Worm (Caenorhabditis elegans) whole organism, L2 larva: ENCODE data around the gene tir-1.
A peak's percentile ranks its signal among the peaks of the same experiment; 100 is the strongest.

Experiments
- C34F6.9 ChIP-seq: fragments of 150-350 bp; optimal IDR thresholded peaks from 2 replicates; lab custom pipeline; 2014; ENCODE audit warnings: missing biosample characterization, missing genetic modification characterization
- F13H6.1 ChIP-seq: sonication (generic microtip); optimal IDR thresholded peaks from 2 replicates; lab custom pipeline; 2016; ENCODE audit warnings: missing genetic modification characterization, missing compliant biosample characterization
- ZK546.5 ChIP-seq: sonication (generic microtip); optimal IDR thresholded peaks from 2 replicates; lab custom pipeline; 2017; ENCODE audit warnings: missing biosample characterization, missing genetic modification characterization
- alr-1 ChIP-seq: fragments of 150-350 bp; optimal IDR thresholded peaks from 2 replicates; lab custom pipeline; 2014; ENCODE audit warnings: missing biosample characterization, missing genetic modification characterization
- aly-2 ChIP-seq: fragments of 150-350 bp; optimal IDR thresholded peaks from 2 replicates; lab custom pipeline; 2014; ENCODE audit warnings: missing biosample characterization, missing genetic modification characterization
- ama-1 ChIP-seq: fragments of 150-350 bp; optimal IDR thresholded peaks from 2 replicates; lab custom pipeline; 2018; ENCODE audit warnings: inconsistent platforms
- blmp-1 ChIP-seq: sonication (generic microtip); optimal IDR thresholded peaks from 2 replicates; lab custom pipeline; 2017; ENCODE audit warnings: missing genetic modification characterization, mild to moderate bottlenecking, missing compliant biosample characterization, antibody characterized with exemption, moderate library complexity; ENCODE audit not compliant: insufficient read depth
- ceh-16 ChIP-seq: fragments of 150-350 bp; optimal IDR thresholded peaks from 2 replicates; lab custom pipeline; 2014; ENCODE audit warnings: missing biosample characterization, missing genetic modification characterization
- crh-2 ChIP-seq: sonication (generic microtip); optimal IDR thresholded peaks from 2 replicates; lab custom pipeline; 2017; ENCODE audit warnings: missing biosample characterization, missing genetic modification characterization
- egl-27 ChIP-seq: sonication (generic microtip); optimal IDR thresholded peaks from 3 replicates; lab custom pipeline; 2017; ENCODE audit warnings: missing biosample characterization, missing genetic modification reagents, missing genetic modification characterization
- elt-3 ChIP-seq: sonication (generic microtip); optimal IDR thresholded peaks from 2 replicates; lab custom pipeline; 2017; ENCODE audit warnings: missing biosample characterization, missing genetic modification characterization
- fos-1 ChIP-seq: fragments of 150-350 bp; optimal IDR thresholded peaks from 2 replicates; lab custom pipeline; 2014; ENCODE audit warnings: missing biosample characterization, missing genetic modification characterization
- gmeb-1 ChIP-seq: fragments of 150-350 bp; optimal IDR thresholded peaks from 2 replicates; lab custom pipeline; 2014; ENCODE audit warnings: missing biosample characterization, missing genetic modification characterization
- lin-11 ChIP-seq: fragments of 150-350 bp; sonication (generic microtip); optimal IDR thresholded peaks from 2 replicates; lab custom pipeline; 2014; ENCODE audit warnings: missing biosample characterization, missing genetic modification characterization, inconsistent platforms, mixed read lengths
- lin-13 ChIP-seq: fragments of 150-350 bp; optimal IDR thresholded peaks from 2 replicates; lab custom pipeline; 2014; ENCODE audit warnings: missing biosample characterization, missing genetic modification reagents, missing genetic modification characterization
- lin-39 ChIP-seq: fragments of 150-350 bp; optimal IDR thresholded peaks from 2 replicates; lab custom pipeline; 2014; ENCODE audit warnings: missing biosample characterization, missing genetic modification reagents, missing genetic modification characterization
- lsy-2 ChIP-seq, 2 experiments: fragments of 150-350 bp in 1 of 2; sonication (generic microtip) in 1 of 2; optimal IDR thresholded peaks; 2 replicates each; lab custom pipeline; 2014 to 2017; ENCODE audit warnings: missing biosample characterization in 2 of 2, missing genetic modification characterization in 2 of 2
- mab-5 ChIP-seq: fragments of 150-350 bp; optimal IDR thresholded peaks from 2 replicates; lab custom pipeline; 2014; ENCODE audit warnings: missing biosample characterization, missing genetic modification characterization
- mdl-1 ChIP-seq, 2 experiments: fragments of 150-350 bp in 1 of 2; sonication (generic microtip) in 1 of 2; optimal IDR thresholded peaks; 2 replicates each; lab custom pipeline; 2017; ENCODE audit warnings: missing biosample characterization in 2 of 2, missing genetic modification characterization in 2 of 2
- nhr-10 ChIP-seq: sonication (generic microtip); optimal IDR thresholded peaks from 2 replicates; lab custom pipeline; 2017; ENCODE audit warnings: missing biosample characterization, missing genetic modification characterization
- nhr-12 ChIP-seq: fragments of 150-350 bp; optimal IDR thresholded peaks from 2 replicates; lab custom pipeline; 2014; ENCODE audit warnings: missing biosample characterization, missing genetic modification characterization
- nhr-129 ChIP-seq: fragments of 150-350 bp; optimal IDR thresholded peaks from 2 replicates; lab custom pipeline; 2014; ENCODE audit warnings: missing biosample characterization, missing genetic modification characterization
- nhr-21 ChIP-seq: fragments of 150-350 bp; optimal IDR thresholded peaks from 2 replicates; lab custom pipeline; 2014; ENCODE audit warnings: missing biosample characterization, missing genetic modification characterization
- nhr-23 ChIP-seq: fragments of 150-350 bp; optimal IDR thresholded peaks from 2 replicates; lab custom pipeline; 2014; ENCODE audit warnings: missing biosample characterization, missing genetic modification reagents, missing genetic modification characterization
- nhr-237 ChIP-seq: fragments of 150-350 bp; optimal IDR thresholded peaks from 2 replicates; lab custom pipeline; 2014; ENCODE audit warnings: missing biosample characterization, missing genetic modification characterization
- nhr-25 ChIP-seq: fragments of 150-350 bp; sonication (generic microtip); optimal IDR thresholded peaks from 3 replicates; lab custom pipeline; 2014; ENCODE audit warnings: missing biosample characterization, missing genetic modification characterization
- nhr-6 ChIP-seq: fragments of 150-350 bp; optimal IDR thresholded peaks from 2 replicates; lab custom pipeline; 2014; ENCODE audit warnings: missing biosample characterization, missing genetic modification characterization
- nhr-77 ChIP-seq: fragments of 150-350 bp; optimal IDR thresholded peaks from 2 replicates; lab custom pipeline; 2014; ENCODE audit warnings: missing biosample characterization, missing genetic modification characterization
- peb-1 ChIP-seq: fragments of 150-350 bp; optimal IDR thresholded peaks from 2 replicates; lab custom pipeline; 2014; ENCODE audit warnings: missing biosample characterization, missing genetic modification characterization
- sma-9 ChIP-seq, 2 experiments: fragments of 150-350 bp in 1 of 2; sonication (generic microtip) in 1 of 2; optimal IDR thresholded peaks; 2 replicates each; lab custom pipeline; 2014 to 2016; ENCODE audit warnings: missing genetic modification characterization in 2 of 2, mild to moderate bottlenecking in 1 of 2, missing biosample characterization in 1 of 2, missing compliant biosample characterization in 1 of 2, missing genetic modification reagents in 1 of 2, moderate library complexity in 1 of 2
- unc-55 ChIP-seq: fragments of 150-350 bp; sonication (generic microtip); optimal IDR thresholded peaks from 3 replicates; lab custom pipeline; 2014; ENCODE audit warnings: missing biosample characterization, missing genetic modification reagents, missing genetic modification characterization
- unc-62 ChIP-seq: fragments of 150-350 bp; optimal IDR thresholded peaks from 2 replicates; lab custom pipeline; 2014; ENCODE audit warnings: missing biosample characterization, missing genetic modification reagents, missing genetic modification characterization
- zag-1 ChIP-seq: fragments of 150-350 bp; optimal IDR thresholded peaks from 2 replicates; lab custom pipeline; 2014; ENCODE audit warnings: missing biosample characterization, missing genetic modification characterization
- ztf-1 ChIP-seq: fragments of 200-800 bp; sonication (Bioruptor generic); conservative IDR thresholded peaks from 2 replicates; pipeline ENCODE4 v1.3.6; 2022; ENCODE audit warnings: missing genetic modification characterization, missing compliant biosample characterization
- ztf-11 ChIP-seq: sonication (generic microtip); optimal IDR thresholded peaks from 2 replicates; lab custom pipeline; 2017; ENCODE audit warnings: missing biosample characterization, missing genetic modification characterization
- ztf-4 ChIP-seq: fragments of 150-350 bp; optimal IDR thresholded peaks from 2 replicates; lab custom pipeline; 2014; ENCODE audit warnings: missing biosample characterization, missing genetic modification characterization

tir-1 gene

ce11 chrIII:3834800-3835271, 66.6 kb downstream of the tir-1 start, which contains the start of gene cyp-25A2:
Gene cyp-25A2, plus strand, starts transcription at chrIII:3835221.
- TF ChIP-seq peb-1 (tag; lab: Kevin White, UChicago) (no peak), ztf-4 (tag; lab: Kevin White, UChicago) (no peak), nhr-10 (tag; lab: Kevin White, UChicago) (no peak), ztf-1 (GFP tag; lab: Robert Waterston, UW) (no peak), ama-1 (no peak), nhr-237 (no peak), nhr-21 (tag; lab: Kevin White, UChicago) (no peak), fos-1 (peak; percentile 90), nhr-129 (no peak), crh-2 (tag; lab: Kevin White, UChicago) (peak; percentile 29), lin-13 (GFP tag; lab: Kevin White, UChicago) (no peak), C34F6.9 (tag; lab: Kevin White, UChicago) (no peak), lin-11 (tag; lab: Kevin White, UChicago) (no peak), ztf-11 (tag; lab: Kevin White, UChicago) (no peak), F13H6.1 (peak; percentile 27), mab-5 (tag; lab: Kevin White, UChicago) (no peak), sma-9 (GFP tag; optimal IDR thresholded peaks at IDR 0.05; lab: Kevin White, UChicago) (peak; percentile 66), sma-9 (tag; optimal IDR thresholded peaks at IDR 0.05; lab: Kevin White, UChicago) (no peak), egl-27 (tag; lab: Kevin White, UChicago) (no peak), aly-2 (no peak), ZK546.5 (no peak), nhr-25 (tag; lab: Kevin White, UChicago) (no peak)

ce11 chrIII:3832291-3832690, 69.2 kb downstream of the tir-1 start, which contains the start of gene cyp-25A1:
Gene cyp-25A1, plus strand, starts transcription at chrIII:3832591.
- TF ChIP-seq mdl-1 (tag; optimal IDR thresholded peaks at IDR 0.05; lab: Kevin White, UChicago): no peak
- TF ChIP-seq nhr-21 (tag; lab: Kevin White, UChicago): no peak
- no peak for TF ChIP-seq nhr-129
- no peak for TF ChIP-seq ztf-4 (tag; lab: Kevin White, UChicago)
- TF ChIP-seq ztf-11 (tag; lab: Kevin White, UChicago): no peak
- TF ChIP-seq sma-9 (GFP tag; optimal IDR thresholded peaks at IDR 0.05; lab: Kevin White, UChicago): no peak
- TF ChIP-seq sma-9 (tag; optimal IDR thresholded peaks at IDR 0.05; lab: Kevin White, UChicago): no peak
- no peak for TF ChIP-seq C34F6.9 (tag; lab: Kevin White, UChicago)
- TF ChIP-seq nhr-25 (tag; lab: Kevin White, UChicago): no peak
- no peak for TF ChIP-seq nhr-12 (tag; lab: Kevin White, UChicago)
- no peak for TF ChIP-seq zag-1 (tag; lab: Kevin White, UChicago)
- TF ChIP-seq F13H6.1: no peak
- no peak for TF ChIP-seq nhr-77
- TF ChIP-seq alr-1: no peak
- TF ChIP-seq gmeb-1 (tag; lab: Kevin White, UChicago): no peak

ce11 chrIII:3831798-3832197, 69.6 kb downstream of the tir-1 start:
- TF ChIP-seq nhr-129 (no peak), unc-55 (GFP tag; lab: Kevin White, UChicago) (no peak), blmp-1 (tag; lab: Kevin White, UChicago) (no peak), lsy-2 (tag; optimal IDR thresholded peaks at IDR 0.05; lab: Kevin White, UChicago) (no peak), ztf-11 (tag; lab: Kevin White, UChicago) (no peak)

ce11 chrIII:3831381-3831780, 70.1 kb downstream of the tir-1 start, which contains the start of gene C36A4.10:
Gene C36A4.10, minus strand, starts transcription at chrIII:3831481.
- TF ChIP-seq mab-5 (tag; lab: Kevin White, UChicago) (no peak), elt-3 (tag; lab: Kevin White, UChicago) (no peak), lsy-2 (tag; optimal IDR thresholded peaks at IDR 0.05; lab: Kevin White, UChicago) (no peak), nhr-129 (no peak), fos-1 (peak; percentile 1), ceh-16 (tag; lab: Kevin White, UChicago) (no peak), unc-62 (GFP tag; lab: Kevin White, UChicago) (no peak), F13H6.1 (no peak), sma-9 (GFP tag; optimal IDR thresholded peaks at IDR 0.05; lab: Kevin White, UChicago) (no peak), sma-9 (tag; optimal IDR thresholded peaks at IDR 0.05; lab: Kevin White, UChicago) (no peak), mdl-1 (tag; optimal IDR thresholded peaks at IDR 0.05; lab: Kevin White, UChicago) (no peak), unc-55 (GFP tag; lab: Kevin White, UChicago) (peak; percentile 6), nhr-6 (tag; lab: Kevin White, UChicago) (no peak), lin-11 (tag; lab: Kevin White, UChicago) (no peak), lin-39 (tag; lab: Kevin White, UChicago) (no peak), nhr-23 (tag; lab: Kevin White, UChicago) (no peak), peb-1 (tag; lab: Kevin White, UChicago) (no peak)
- TF ChIP-seq, all 48 proteins: peak for 2
